Fruit fly (Drosophila melanogaster): Measurements from ENCODE around the gene SdhCL.

DNA sequence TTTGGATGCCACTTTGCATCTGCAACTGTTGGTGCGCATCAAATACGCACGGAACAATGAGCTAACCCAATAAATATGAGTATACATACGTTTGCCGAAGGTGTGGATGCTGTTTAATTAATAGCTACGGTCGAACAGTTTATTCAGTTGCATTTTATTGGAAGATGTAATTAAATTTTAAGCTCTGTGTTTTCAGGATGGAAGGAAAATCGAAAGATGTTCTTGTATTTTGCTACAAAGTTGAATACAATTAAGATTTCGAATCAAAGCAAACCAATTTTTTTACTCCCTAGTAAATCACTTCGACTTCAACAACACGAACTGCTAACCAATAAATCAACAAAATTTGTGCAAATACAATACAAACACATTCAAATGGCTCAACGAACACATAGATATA is 21.4 kb upstream of the SdhCL start, which contains the start of gene mAcon2:
- no peak for TF ChIP-seq fd96Ca (GFP tag; IDR thresholded peaks at IDR 0.05)
- no peak for TF ChIP-seq Ets98B (GFP tag; IDR thresholded peaks at IDR 0.05)
- TF ChIP-seq CG10348 (GFP tag; IDR thresholded peaks at IDR 0.05) = no peak

All from whole organism, pupa.